Worm (Caenorhabditis elegans) whole organism, L3 larva: ENCODE results near the gene cutl-19.
A peak's percentile ranks its signal among the peaks of the same experiment; 100 is the strongest.

ENCODE experiments used
- R02D3.7 ChIP-seq: fragments of 150-350 bp; optimal IDR thresholded peaks from 2 replicates; lab custom pipeline; 2014; ENCODE audit warnings: missing biosample characterization, missing genetic modification characterization
- ZK546.5 ChIP-seq: sonication (generic microtip); optimal IDR thresholded peaks from 2 replicates; lab custom pipeline; 2017; ENCODE audit warnings: missing biosample characterization, missing genetic modification characterization
- aly-2 ChIP-seq: fragments of 150-350 bp; optimal IDR thresholded peaks from 2 replicates; lab custom pipeline; 2014; ENCODE audit warnings: missing biosample characterization, missing genetic modification characterization
- ceh-16 ChIP-seq: sonication (generic microtip); optimal IDR thresholded peaks from 2 replicates; lab custom pipeline; 2017; ENCODE audit warnings: missing biosample characterization, missing genetic modification characterization
- ceh-28 ChIP-seq: fragments of 150-350 bp; optimal IDR thresholded peaks from 2 replicates; lab custom pipeline; 2014; ENCODE audit warnings: missing biosample characterization, missing genetic modification reagents, missing genetic modification characterization
- ceh-82 ChIP-seq: fragments of 150-350 bp; optimal IDR thresholded peaks from 2 replicates; lab custom pipeline; 2014; ENCODE audit warnings: missing biosample characterization, missing genetic modification characterization
- ceh-9 ChIP-seq: sonication (generic microtip); optimal IDR thresholded peaks from 2 replicates; lab custom pipeline; 2018; ENCODE audit warnings: missing biosample characterization, missing genetic modification characterization
- daf-12 ChIP-seq: fragments of 150-350 bp; optimal IDR thresholded peaks from 2 replicates; lab custom pipeline; 2014; ENCODE audit warnings: missing biosample characterization, missing genetic modification reagents, missing genetic modification characterization
- egl-27 ChIP-seq: sonication (generic microtip); optimal IDR thresholded peaks from 4 replicates; lab custom pipeline; 2017; ENCODE audit warnings: missing biosample characterization, missing genetic modification reagents, missing genetic modification characterization
- egl-5 ChIP-seq: fragments of 150-350 bp; optimal IDR thresholded peaks from 2 replicates; lab custom pipeline; 2017; ENCODE audit warnings: missing biosample characterization, missing genetic modification reagents, missing genetic modification characterization, inconsistent platforms
- elt-1 ChIP-seq: fragments of 150-350 bp; optimal IDR thresholded peaks from 2 replicates; lab custom pipeline; 2014; ENCODE audit warnings: missing biosample characterization, missing genetic modification characterization
- elt-2 ChIP-seq: sonication (generic microtip); optimal IDR thresholded peaks from 2 replicates; lab custom pipeline; 2016; ENCODE audit warnings: missing genetic modification reagents, mild to moderate bottlenecking, missing genetic modification characterization, missing compliant biosample characterization
- elt-3 ChIP-seq, 3 experiments: fragments of 150-350 bp in 1 of 3; sonication (generic microtip) in 2 of 3; optimal IDR thresholded peaks; 2 replicates in 2 of 3; 4 replicates in 1 of 3; lab custom pipeline; 2014 to 2017; ENCODE audit warnings: missing biosample characterization in 3 of 3, missing genetic modification characterization in 3 of 3
- eor-1 ChIP-seq, 2 experiments: fragments of 150-350 bp; optimal IDR thresholded peaks; 2 replicates each; lab custom pipeline; 2014 to 2018; ENCODE audit warnings: missing biosample characterization in 2 of 2, missing genetic modification characterization in 2 of 2
- fkh-10 ChIP-seq: sonication (generic microtip); optimal IDR thresholded peaks from 2 replicates; lab custom pipeline; 2017; ENCODE audit warnings: missing biosample characterization, missing genetic modification reagents, missing genetic modification characterization
- fos-1 ChIP-seq: fragments of 150-350 bp; optimal IDR thresholded peaks from 2 replicates; lab custom pipeline; 2014; ENCODE audit warnings: missing biosample characterization, missing genetic modification characterization
- hmg-11 ChIP-seq: sonication (generic microtip); optimal IDR thresholded peaks from 2 replicates; lab custom pipeline; 2016; ENCODE audit warnings: missing genetic modification characterization, missing compliant biosample characterization
- lin-15B ChIP-seq: fragments of 150-350 bp; optimal IDR thresholded peaks from 2 replicates; lab custom pipeline; 2014; ENCODE audit warnings: missing biosample characterization, missing genetic modification characterization
- lin-39 ChIP-seq: fragments of 150-350 bp; optimal IDR thresholded peaks from 2 replicates; lab custom pipeline; 2018; ENCODE audit warnings: missing biosample characterization, missing genetic modification reagents, missing genetic modification characterization
- mdl-1 ChIP-seq: fragments of 150-350 bp; optimal IDR thresholded peaks from 2 replicates; lab custom pipeline; 2014; ENCODE audit warnings: missing biosample characterization, missing genetic modification characterization
- mml-1 ChIP-seq: fragments of 150-350 bp; sonication (generic microtip); optimal IDR thresholded peaks from 3 replicates; lab custom pipeline; 2014; ENCODE audit warnings: missing biosample characterization, missing genetic modification characterization
- nfya-1 ChIP-seq: sonication (generic microtip); optimal IDR thresholded peaks from 2 replicates; lab custom pipeline; 2017; ENCODE audit warnings: missing genetic modification characterization, mild to moderate bottlenecking, missing compliant biosample characterization, antibody characterized with exemption, moderate library complexity; ENCODE audit not compliant: insufficient read depth
- nhr-11 ChIP-seq: fragments of 150-350 bp; optimal IDR thresholded peaks from 2 replicates; lab custom pipeline; 2014; ENCODE audit warnings: missing biosample characterization, missing genetic modification characterization
- nhr-12 ChIP-seq: fragments of 150-350 bp; optimal IDR thresholded peaks from 2 replicates; lab custom pipeline; 2014; ENCODE audit warnings: missing biosample characterization, missing genetic modification characterization
- nhr-23 ChIP-seq: fragments of 150-350 bp; optimal IDR thresholded peaks from 2 replicates; lab custom pipeline; 2014; ENCODE audit warnings: missing biosample characterization, missing genetic modification reagents, missing genetic modification characterization
- nhr-25 ChIP-seq: sonication (generic microtip); optimal IDR thresholded peaks from 2 replicates; lab custom pipeline; 2017; ENCODE audit warnings: missing biosample characterization, missing genetic modification characterization
- nhr-28 ChIP-seq: fragments of 150-350 bp; optimal IDR thresholded peaks from 2 replicates; lab custom pipeline; 2014; ENCODE audit warnings: missing biosample characterization, missing genetic modification characterization
- nhr-43 ChIP-seq: sonication (generic microtip); optimal IDR thresholded peaks from 2 replicates; lab custom pipeline; 2016; ENCODE audit warnings: mild to moderate bottlenecking, missing genetic modification characterization, missing compliant biosample characterization; ENCODE audit not compliant: poor library complexity, severe bottlenecking
- nhr-77 ChIP-seq: fragments of 150-350 bp; optimal IDR thresholded peaks from 2 replicates; lab custom pipeline; 2014; ENCODE audit warnings: missing biosample characterization, missing genetic modification characterization
- pha-4 ChIP-seq: fragments of 150-350 bp; optimal IDR thresholded peaks from 2 replicates; lab custom pipeline; 2014; ENCODE audit warnings: missing biosample characterization, missing genetic modification reagents, missing genetic modification characterization
- pqm-1 ChIP-seq: fragments of 150-350 bp; optimal IDR thresholded peaks from 2 replicates; lab custom pipeline; 2017; ENCODE audit warnings: missing biosample characterization, missing genetic modification characterization, inconsistent platforms
- sea-2 ChIP-seq: fragments of 150-350 bp; sonication (generic microtip); optimal IDR thresholded peaks from 4 replicates; lab custom pipeline; 2014; ENCODE audit warnings: missing biosample characterization, missing genetic modification reagents, missing genetic modification characterization
- snpc-4 ChIP-seq: fragments of 150-350 bp; optimal IDR thresholded peaks from 2 replicates; lab custom pipeline; 2014; ENCODE audit warnings: missing biosample characterization, missing genetic modification characterization
- tbx-2 ChIP-seq: sonication (generic microtip); optimal IDR thresholded peaks from 2 replicates; lab custom pipeline; 2016; ENCODE audit warnings: mild to moderate bottlenecking, missing genetic modification characterization, missing compliant biosample characterization
- unc-39 ChIP-seq: sonication (generic microtip); optimal IDR thresholded peaks from 4 replicates; lab custom pipeline; 2017; ENCODE audit warnings: missing biosample characterization, missing genetic modification characterization
- unc-62 ChIP-seq: fragments of 150-350 bp; sonication (generic microtip); optimal IDR thresholded peaks from 4 replicates; lab custom pipeline; 2014; ENCODE audit warnings: missing biosample characterization, missing genetic modification reagents, missing genetic modification characterization
- zag-1 ChIP-seq: fragments of 150-350 bp; optimal IDR thresholded peaks from 2 replicates; lab custom pipeline; 2014; ENCODE audit warnings: missing biosample characterization, missing genetic modification characterization
- ztf-11 ChIP-seq: fragments of 150-350 bp; optimal IDR thresholded peaks from 2 replicates; lab custom pipeline; 2014; ENCODE audit warnings: missing biosample characterization, missing genetic modification characterization
- ztf-4 ChIP-seq: fragments of 150-350 bp; optimal IDR thresholded peaks from 2 replicates; lab custom pipeline; 2014; ENCODE audit warnings: missing biosample characterization, missing genetic modification characterization

Gene cutl-19

DNA sequence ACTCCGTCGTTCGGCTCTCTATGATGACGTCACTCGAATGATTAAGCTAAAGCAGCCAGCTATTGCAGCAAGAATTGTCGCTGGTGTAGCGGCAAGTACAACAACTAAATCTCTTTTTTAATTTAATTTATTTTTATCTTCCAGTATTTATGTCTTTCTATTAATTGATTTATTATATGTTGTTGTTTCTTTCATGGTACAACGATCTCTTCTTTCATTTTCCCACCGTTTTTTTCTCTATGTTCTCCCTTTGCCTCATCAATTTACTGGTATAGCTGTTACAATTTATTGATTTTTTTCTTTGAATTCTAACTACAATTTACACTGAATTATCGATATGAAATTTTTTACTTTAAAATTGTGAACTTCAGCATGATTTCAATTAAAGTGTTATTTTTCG, 21.7 kb downstream of the cutl-19 start, which contains the start of gene moc-6:
Gene moc-6, plus strand, starts transcription at position 301 of the 400 bp plus-strand sequence.
- no peak for TF ChIP-seq ztf-4 (tag; lab: Kevin White, UChicago)
- TF ChIP-seq ceh-28 = peak; percentile 12

ce11 chrIII:5193266-5193665, 24.1 kb downstream of the cutl-19 start:
- TF ChIP-seq ztf-11 (tag; lab: Kevin White, UChicago) (no peak), pha-4 (tag; lab: Kevin White, UChicago) (peak; percentile 3), aly-2 (tag; lab: Kevin White, UChicago) (no peak), eor-1 (tag; optimal IDR thresholded peaks at IDR 0.05; lab: Kevin White, UChicago) (no peak), pqm-1 (tag; lab: Kevin White, UChicago) (no peak), elt-1 (tag; lab: Kevin White, UChicago) (no peak), R02D3.7 (tag; lab: Kevin White, UChicago) (no peak), ztf-4 (tag; lab: Kevin White, UChicago) (no peak)

- TF ChIP-seq pqm-1 (tag; lab: Kevin White, UChicago) (no peak), nhr-43 (tag; lab: Kevin White, UChicago) (no peak), elt-2 (tag; lab: Kevin White, UChicago) (peak; percentile 9), lin-15B (tag; lab: Kevin White, UChicago) (peak; percentile 83), nhr-11 (no peak), lin-39 (tag; lab: Kevin White, UChicago) (no peak), snpc-4 (peak; percentile 31), nfya-1 (tag; lab: Kevin White, UChicago) (peak; percentile 0), fos-1 (tag; lab: Kevin White, UChicago) (no peak), pha-4 (tag; lab: Kevin White, UChicago) (peak; percentile 66), ceh-9 (tag; lab: Kevin White, UChicago) (no peak), mml-1 (tag; lab: Kevin White, UChicago) (no peak), ztf-11 (tag; lab: Kevin White, UChicago) (no peak), ceh-82 (tag; lab: Kevin White, UChicago) (no peak), ceh-16 (tag; lab: Kevin White, UChicago) (no peak), hmg-11 (tag; lab: Kevin White, UChicago) (peak; percentile 3), unc-62 (GFP tag; lab: Kevin White, UChicago) (no peak), nhr-23 (tag; lab: Kevin White, UChicago) (peak; percentile 52), nhr-77 (no peak), egl-27 (tag; lab: Kevin White, UChicago) (no peak), egl-5 (tag; lab: Kevin White, UChicago) (no peak), eor-1 (tag; optimal IDR thresholded peaks at IDR 0.05; lab: Kevin White, UChicago) (no peak), unc-39 (tag; lab: Kevin White, UChicago) (no peak), fkh-10 (GFP tag; lab: Kevin White, UChicago) (no peak), zag-1 (tag; lab: Kevin White, UChicago) (no peak), aly-2 (tag; lab: Kevin White, UChicago) (no peak), mdl-1 (tag; lab: Kevin White, UChicago) (no peak), nhr-12 (tag; lab: Kevin White, UChicago) (no peak)
Observed at ce11 chrIII:5190671-5191174, 26.7 kb downstream of the cutl-19 start, which contains the start of gene hira-1. TSS of gene hira-1 (plus strand) at chrIII:5191124.

DNA sequence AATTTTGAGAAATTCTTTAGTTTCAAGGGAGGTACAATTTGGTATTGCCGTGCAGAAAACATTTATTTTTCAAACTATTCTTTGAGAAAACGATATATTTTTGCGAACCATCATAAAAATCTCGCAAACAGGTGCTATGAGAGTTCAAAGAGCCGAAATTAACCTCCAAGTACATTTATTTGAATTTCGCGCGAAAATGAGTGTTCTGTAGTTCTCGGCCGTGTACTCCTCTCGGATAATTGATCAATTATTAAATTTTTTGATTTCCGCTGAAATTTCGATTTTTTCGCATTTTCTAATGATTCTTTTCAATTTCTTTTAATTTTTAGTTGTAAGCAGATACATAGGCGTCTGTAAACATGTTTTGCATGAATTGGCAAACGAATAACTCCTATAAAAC, 27.2 kb downstream of the cutl-19 start:
- peak; percentile 43 for TF ChIP-seq pha-4 (tag; lab: Kevin White, UChicago)
- peak; percentile 41 for TF ChIP-seq nhr-43 (tag; lab: Kevin White, UChicago)
- TF ChIP-seq nfya-1 (tag; lab: Kevin White, UChicago) = peak; percentile 24
- no peak for TF ChIP-seq ceh-16 (tag; lab: Kevin White, UChicago)
- peak; percentile 44 for TF ChIP-seq nhr-23 (tag; lab: Kevin White, UChicago)
- TF ChIP-seq elt-2 (tag; lab: Kevin White, UChicago) = no peak

- TF ChIP-seq mdl-1 (tag; lab: Kevin White, UChicago) (no peak), nfya-1 (tag; lab: Kevin White, UChicago) (no peak), nhr-11 (no peak), ztf-4 (tag; lab: Kevin White, UChicago) (no peak), elt-3 (tag; optimal IDR thresholded peaks at IDR 0.05; lab: Kevin White, UChicago) (no peak), sea-2 (no peak), pha-4 (tag; lab: Kevin White, UChicago) (no peak), nhr-25 (no peak), snpc-4 (no peak), zag-1 (tag; lab: Kevin White, UChicago) (no peak), tbx-2 (tag; lab: Kevin White, UChicago) (no peak), pqm-1 (tag; lab: Kevin White, UChicago) (no peak), nhr-28 (tag; lab: Kevin White, UChicago) (no peak), ZK546.5 (no peak), elt-1 (tag; lab: Kevin White, UChicago) (no peak), daf-12 (tag; lab: Kevin White, UChicago) (no peak), aly-2 (tag; lab: Kevin White, UChicago) (no peak), fkh-10 (GFP tag; lab: Kevin White, UChicago) (no peak)
Observed at ce11 chrIII:5188426-5188825, 29.0 kb downstream of the cutl-19 start, which contains the start of gene K10D2.8. TSS of gene K10D2.8 (plus strand) at chrIII:5188726.
